Worm (Caenorhabditis elegans): ENCODE measurements around the gene srw-130.

DNA sequence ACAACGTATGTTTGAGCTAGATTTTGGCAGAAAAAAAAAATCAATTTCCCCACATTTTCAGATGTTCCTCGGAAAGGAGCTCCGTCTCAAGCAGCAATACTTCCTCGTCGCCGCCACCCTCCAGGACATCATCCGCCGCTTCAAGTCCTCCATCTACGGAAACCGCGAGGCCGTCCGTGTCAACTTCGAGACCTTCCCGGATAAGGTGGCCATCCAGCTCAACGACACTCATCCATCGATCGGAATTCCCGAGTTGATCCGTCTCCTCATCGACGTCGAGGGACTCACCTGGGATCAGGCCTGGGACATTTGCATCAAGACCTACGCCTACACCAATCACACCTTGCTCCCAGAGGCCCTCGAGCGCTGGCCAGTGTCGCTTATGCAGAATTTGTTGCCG lies 34.0 kb upstream of the srw-130 start:
- TF ChIP-seq dmd-4 (tag; optimal IDR thresholded peaks at IDR 0.05) (no peak), nhr-77 (tag; optimal IDR thresholded peaks at IDR 0.05) (no peak)

Data from whole organism, L2 larva.